Comparison of ENCODE assay signal across 3 fruit fly cellular contexts in the genomic region with DNA sequence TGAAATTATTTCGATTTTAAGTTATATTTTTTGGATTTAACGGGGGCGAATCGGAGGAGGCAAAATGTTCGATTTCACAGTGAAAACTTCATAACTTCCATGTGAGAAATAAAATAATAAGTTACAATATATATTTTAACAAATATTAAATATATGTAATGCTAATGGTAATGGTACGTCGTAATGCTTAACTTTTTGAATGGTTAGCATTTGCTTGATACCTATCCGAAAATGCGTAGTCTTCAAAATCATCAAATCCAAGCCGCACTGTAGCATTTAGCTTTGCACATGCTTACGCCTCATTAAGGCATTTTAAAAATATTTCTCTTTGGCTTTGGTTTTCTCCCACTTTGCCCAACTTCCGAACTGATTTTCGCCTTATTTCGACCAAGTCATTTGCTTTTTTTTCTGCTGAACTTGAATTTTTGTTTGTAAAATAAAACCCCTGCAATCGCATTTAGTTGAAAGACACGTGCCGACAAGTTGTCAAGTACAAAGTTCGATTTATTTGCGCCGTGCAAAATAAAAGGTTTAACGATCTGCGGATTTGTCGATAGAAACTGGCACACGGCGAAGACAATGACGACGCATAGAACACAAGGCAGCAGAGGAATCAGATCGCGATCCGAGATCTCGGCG.
TF ChIP-seq lines count a peak whose summit lies in the region.

No protein-coding gene starts in this region.

- TF ChIP-seq CTCF in whole organism, embryonic (GFP tag; optimal IDR thresholded peaks at IDR 0.05; lab: Kevin White, UChicago) = no peak

TF ChIP-seq in whole organism, adult, 20 proteins besides CTCF, POLR2A, EP300 and RAD21:
- TF ChIP-seq bab1 (GFP tag; optimal IDR thresholded peaks at IDR 0.05; lab: Kevin White, UChicago) = peak; percentile 53
- peak; percentile 35 for TF ChIP-seq Mnt (GFP tag; optimal IDR thresholded peaks at IDR 0.05; lab: Kevin White, UChicago)
- no peak for TF ChIP-seq CG7045 (GFP tag; optimal IDR thresholded peaks at IDR 0.05; lab: Kevin White, UChicago)
- no peak for TF ChIP-seq Clk (GFP tag; optimal IDR thresholded peaks at IDR 0.05; lab: Kevin White, UChicago)
- TF ChIP-seq tj (GFP tag; optimal IDR thresholded peaks at IDR 0.05; lab: Kevin White, UChicago) = peak; percentile 92

TF ChIP-seq in whole organism, embryonic, 481 proteins besides CTCF, POLR2A, EP300 and RAD21 (continues in another document):
- TF ChIP-seq row (GFP tag; IDR thresholded peaks at IDR 0.05; lab: Robert Waterston, UW) (peak; percentile 63), jing (GFP tag; optimal IDR thresholded peaks at IDR 0.05; lab: Kevin White, UChicago) (no peak), chinmo (GFP tag; IDR thresholded peaks at IDR 0.05; lab: Robert Waterston, UW; ENCODE audit: partially characterized antibody) (0 out of 4 replicates have a peak, but pooled peaks have one; percentile 29), Rfx (GFP tag; IDR thresholded peaks at IDR 0.05; lab: Robert Waterston, UW) (peak; percentile 14; the same call in 1 of the 2 replicates), ara (GFP tag; IDR thresholded peaks at IDR 0.05; lab: Robert Waterston, UW) (no peak), tgo (GFP tag; IDR thresholded peaks at IDR 0.05; lab: Robert Waterston, UW) (peak; percentile 44; the same call in 1 of the 3 replicates), vvl (GFP tag; IDR thresholded peaks at IDR 0.05; lab: Robert Waterston, UW) (peak; percentile 57), dpn (GFP tag; optimal IDR thresholded peaks at IDR 0.05; lab: Kevin White, UChicago) (peak in 1 of 2 experiments; percentile 22), CG14014 (GFP tag; IDR thresholded peaks at IDR 0.05; lab: Robert Waterston, UW) (no peak), Taf1 (GFP tag; IDR thresholded peaks at IDR 0.05; lab: Robert Waterston, UW) (no peak), CG14050 (GFP tag; IDR thresholded peaks at IDR 0.05; lab: Robert Waterston, UW) (peak; percentile 45; the same call in 1 of the 3 replicates), CG32772 (GFP tag; IDR thresholded peaks at IDR 0.05; lab: Robert Waterston, UW) (0 out of 2 replicates have a peak, but pooled peaks have one; percentile 22), prd (optimal IDR thresholded peaks at IDR 0.05; lab: Kevin White, UChicago) (no peak), prd (GFP tag; IDR thresholded peaks at IDR 0.05; lab: Robert Waterston, UW) (peak; percentile 49; the same call in 1 of the 3 replicates), gro (GFP tag; optimal IDR thresholded peaks at IDR 0.05; lab: Kevin White, UChicago) (no peak), CG32532 (GFP tag; IDR thresholded peaks at IDR 0.05; lab: Robert Waterston, UW) (peak; percentile 24; the same call in 1 of the 2 replicates), stc (GFP tag; IDR thresholded peaks at IDR 0.05; lab: Robert Waterston, UW) (peak; percentile 67), CG7839 (tag; optimal IDR thresholded peaks at IDR 0.05; lab: Kevin White, UChicago) (peak; percentile 31), CG13775 (GFP tag; optimal IDR thresholded peaks at IDR 0.05; lab: Kevin White, UChicago) (no peak), sens (GFP tag; lab: Kevin White, UChicago) (peak; percentile 70), Dfd (GFP tag; optimal IDR thresholded peaks at IDR 0.05; lab: Kevin White, UChicago) (no peak), ranshi (GFP tag; IDR thresholded peaks at IDR 0.05; lab: Robert Waterston, UW) (peak; percentile 29; the same call in 1 of the 2 replicates), CG17361 (GFP tag; IDR thresholded peaks at IDR 0.05; lab: Robert Waterston, UW) (0 out of 3 replicates have a peak, but pooled peaks have one; percentile 25), esg (GFP tag; conservative IDR thresholded peaks at IDR 0.05; lab: Robert Waterston, UW) (0 out of 2 replicates have a peak, but pooled peaks have one; percentile 20), CG30020 (tag; optimal IDR thresholded peaks at IDR 0.05; lab: Kevin White, UChicago) (no peak), oc (tag; optimal IDR thresholded peaks at IDR 0.05; lab: Kevin White, UChicago) (peak; percentile 11), Awh (GFP tag; IDR thresholded peaks at IDR 0.05; lab: Robert Waterston, UW) (peak; percentile 29; the same call in 1 of the 2 replicates), Fer1 (GFP tag; optimal IDR thresholded peaks at IDR 0.05; lab: Kevin White, UChicago) (peak; percentile 5), CG15269 (tag; optimal IDR thresholded peaks at IDR 0.05; lab: Kevin White, UChicago) (peak; percentile 58), CG17359 (tag; optimal IDR thresholded peaks at IDR 0.05; lab: Kevin White, UChicago) (peak; percentile 36), CG9876 (GFP tag; optimal IDR thresholded peaks at IDR 0.05; lab: Kevin White, UChicago) (no peak), CG12155 (GFP tag; optimal IDR thresholded peaks at IDR 0.05; lab: Kevin White, UChicago) (no peak), Xrp1 (GFP tag; IDR thresholded peaks at IDR 0.05; lab: Robert Waterston, UW) (peak; percentile 45; the same call in 1 of the 2 replicates), HHEX (GFP tag; optimal IDR thresholded peaks at IDR 0.05; lab: Kevin White, UChicago) (peak; percentile 28), CG2678 (tag; optimal IDR thresholded peaks at IDR 0.05; lab: Kevin White, UChicago) (peak; percentile 39), HLHmδ (GFP tag; optimal IDR thresholded peaks at IDR 0.05; lab: Kevin White, UChicago) (no peak), tap (tag; optimal IDR thresholded peaks at IDR 0.05; lab: Kevin White, UChicago) (peak; percentile 24)

TF ChIP-seq in whole organism, prepupa, 60 proteins besides CTCF, POLR2A, EP300 and RAD21:
- no peak for TF ChIP-seq fd59A (GFP tag; optimal IDR thresholded peaks at IDR 0.05; lab: Kevin White, UChicago)
- peak; percentile 39 for TF ChIP-seq svp (GFP tag; lab: Kevin White, UChicago)
